Worm (Caenorhabditis elegans): Measurements from ENCODE around the gene F57H12.6.

The F57H12.6 gene

ce11 chrIV:7979588-7979987, 3.5 kb upstream of the F57H12.6 start, which contains the start of gene unc-24:
TSS of gene unc-24 (plus strand) at chrIV:7979870.
- TF ChIP-seq tra-4 (tag; optimal IDR thresholded peaks at IDR 0.05): no peak
- TF ChIP-seq ceh-36 (tag; optimal IDR thresholded peaks at IDR 0.05): no peak
- no peak for TF ChIP-seq hnd-1 (tag; optimal IDR thresholded peaks at IDR 0.05)
- TF ChIP-seq hmbx-1 (tag; optimal IDR thresholded peaks at IDR 0.05): no peak
- TF ChIP-seq aly-1 (tag; optimal IDR thresholded peaks at IDR 0.05): no peak
- TF ChIP-seq pes-1 (GFP tag; IDR thresholded peaks at IDR 0.05): no peak
- no peak for TF ChIP-seq B0310.2 (tag; optimal IDR thresholded peaks at IDR 0.05)
- no peak for TF ChIP-seq ama-1 (optimal IDR thresholded peaks at IDR 0.05)
- no peak for TF ChIP-seq ets-7 (tag; optimal IDR thresholded peaks at IDR 0.05)
- TF ChIP-seq ceh-13 (GFP tag; optimal IDR thresholded peaks at IDR 0.05): no peak
- TF ChIP-seq hmg-4 (GFP tag; optimal IDR thresholded peaks at IDR 0.05): no peak
- TF ChIP-seq F13C5.2 (tag; optimal IDR thresholded peaks at IDR 0.05): no peak
- no peak for TF ChIP-seq tbx-11 (GFP tag; IDR thresholded peaks at IDR 0.05)
- no peak for TF ChIP-seq flt-1 (GFP tag; IDR thresholded peaks at IDR 0.05)
- no peak for TF ChIP-seq sea-1 (GFP tag; conservative IDR thresholded peaks at IDR 0.05)

DNA sequence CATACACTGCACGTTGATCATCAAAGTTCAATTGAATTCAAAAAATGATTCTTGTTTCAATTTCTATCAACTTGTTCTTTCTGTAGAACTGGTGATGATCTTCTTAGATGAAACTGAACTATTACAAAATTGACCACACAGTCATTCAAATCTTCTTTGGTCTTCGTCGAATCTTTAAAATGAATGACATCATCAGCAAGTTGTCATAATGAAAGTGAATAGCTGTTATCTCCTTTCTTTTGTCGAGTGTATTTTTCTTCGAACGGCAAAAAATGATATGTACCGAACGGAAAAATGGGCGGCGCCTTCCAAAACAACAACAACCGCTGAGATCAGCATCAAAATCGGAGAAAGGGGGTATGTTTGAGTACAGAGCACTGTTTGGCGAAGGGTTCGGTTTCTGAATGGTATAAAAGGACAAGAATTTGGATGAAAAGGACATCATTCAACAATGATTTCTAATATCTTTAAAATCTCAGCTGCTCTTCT, 1.4 kb upstream of the F57H12.6 start, which contains the start of gene ora-1:
Gene ora-1 (plus strand): TSS at position 439 of the 489 bp plus-strand sequence.
- TF ChIP-seq tbx-37 (GFP tag; conservative IDR thresholded peaks at IDR 0.05) (no peak), B0310.2 (tag; optimal IDR thresholded peaks at IDR 0.05) (no peak), F13C5.2 (tag; optimal IDR thresholded peaks at IDR 0.05) (no peak), scrt-1 (GFP tag; IDR thresholded peaks at IDR 0.05) (no peak), ets-7 (tag; optimal IDR thresholded peaks at IDR 0.05) (no peak), hnd-1 (tag; optimal IDR thresholded peaks at IDR 0.05) (no peak), ceh-36 (tag; optimal IDR thresholded peaks at IDR 0.05) (no peak), tbx-11 (GFP tag; IDR thresholded peaks at IDR 0.05) (no peak), ama-1 (optimal IDR thresholded peaks at IDR 0.05) (no peak), hmbx-1 (tag; optimal IDR thresholded peaks at IDR 0.05) (no peak), tra-4 (tag; optimal IDR thresholded peaks at IDR 0.05) (no peak), aly-1 (tag; optimal IDR thresholded peaks at IDR 0.05) (no peak), hmg-4 (GFP tag; optimal IDR thresholded peaks at IDR 0.05) (no peak), ceh-13 (GFP tag; optimal IDR thresholded peaks at IDR 0.05) (no peak), sea-1 (GFP tag; conservative IDR thresholded peaks at IDR 0.05) (no peak), pes-1 (GFP tag; IDR thresholded peaks at IDR 0.05) (no peak), flt-1 (GFP tag; IDR thresholded peaks at IDR 0.05) (no peak)

DNA sequence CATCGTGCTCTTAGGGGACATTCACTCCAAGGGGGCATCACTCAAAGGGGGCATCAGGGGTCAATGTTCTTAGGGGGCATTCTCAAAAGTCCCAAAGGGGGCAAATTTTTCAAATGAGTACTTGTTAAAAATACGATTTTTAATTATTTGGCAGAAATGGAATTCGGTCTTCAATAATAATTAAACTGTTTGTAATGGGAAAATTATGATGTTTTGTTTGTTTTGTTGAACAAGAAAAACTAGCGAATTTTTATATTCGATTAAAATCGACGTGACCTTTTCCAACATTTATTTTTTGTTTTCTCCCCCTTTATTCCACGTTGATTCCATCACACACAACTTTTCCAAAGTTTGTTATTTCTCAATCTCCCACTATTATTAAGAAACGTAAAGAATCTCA, 9.1 kb downstream of the F57H12.6 start, which contains the start of gene F57H12.5:
Gene F57H12.5 (plus strand): TSS at position 301 of the 400 bp plus-strand sequence.
- TF ChIP-seq tra-4 (tag; optimal IDR thresholded peaks at IDR 0.05) (no peak), hnd-1 (tag; optimal IDR thresholded peaks at IDR 0.05) (no peak), tbx-37 (GFP tag; conservative IDR thresholded peaks at IDR 0.05) (no peak), sea-1 (GFP tag; conservative IDR thresholded peaks at IDR 0.05) (no peak), tbx-11 (GFP tag; IDR thresholded peaks at IDR 0.05) (no peak), scrt-1 (GFP tag; IDR thresholded peaks at IDR 0.05) (no peak), ceh-13 (GFP tag; optimal IDR thresholded peaks at IDR 0.05) (no peak), B0310.2 (tag; optimal IDR thresholded peaks at IDR 0.05) (no peak)

- TF ChIP-seq tra-4 (tag; optimal IDR thresholded peaks at IDR 0.05) (no peak), scrt-1 (GFP tag; IDR thresholded peaks at IDR 0.05) (no peak), aly-1 (tag; optimal IDR thresholded peaks at IDR 0.05) (no peak), sea-1 (GFP tag; conservative IDR thresholded peaks at IDR 0.05) (no peak), F13C5.2 (tag; optimal IDR thresholded peaks at IDR 0.05) (no peak)
Observed at ce11 chrIV:7961889-7962342, 14.2 kb downstream of the F57H12.6 start.

- no peak for TF ChIP-seq hmbx-1 (tag; optimal IDR thresholded peaks at IDR 0.05)
- no peak for TF ChIP-seq hmg-4 (GFP tag; optimal IDR thresholded peaks at IDR 0.05)
- no peak for TF ChIP-seq scrt-1 (GFP tag; IDR thresholded peaks at IDR 0.05)
- TF ChIP-seq F13C5.2 (tag; optimal IDR thresholded peaks at IDR 0.05): no peak
- no peak for TF ChIP-seq pes-1 (GFP tag; IDR thresholded peaks at IDR 0.05)
- no peak for TF ChIP-seq tra-4 (tag; optimal IDR thresholded peaks at IDR 0.05)
- no peak for TF ChIP-seq ets-7 (tag; optimal IDR thresholded peaks at IDR 0.05)
- TF ChIP-seq B0310.2 (tag; optimal IDR thresholded peaks at IDR 0.05): no peak
- TF ChIP-seq sea-1 (GFP tag; conservative IDR thresholded peaks at IDR 0.05): no peak
- TF ChIP-seq hnd-1 (tag; optimal IDR thresholded peaks at IDR 0.05): no peak
- no peak for TF ChIP-seq tbx-37 (GFP tag; conservative IDR thresholded peaks at IDR 0.05)
- no peak for TF ChIP-seq flt-1 (GFP tag; IDR thresholded peaks at IDR 0.05)
- TF ChIP-seq ceh-13 (GFP tag; optimal IDR thresholded peaks at IDR 0.05): no peak
- no peak for TF ChIP-seq tbx-11 (GFP tag; IDR thresholded peaks at IDR 0.05)
- TF ChIP-seq aly-1 (tag; optimal IDR thresholded peaks at IDR 0.05): no peak
- no peak for TF ChIP-seq ama-1 (optimal IDR thresholded peaks at IDR 0.05)
- no peak for TF ChIP-seq ceh-36 (tag; optimal IDR thresholded peaks at IDR 0.05)
Observed at ce11 chrIV:7958092-7958491, 18.0 kb downstream of the F57H12.6 start.

- TF ChIP-seq hmbx-1 (tag; optimal IDR thresholded peaks at IDR 0.05) (no peak), B0310.2 (tag; optimal IDR thresholded peaks at IDR 0.05) (no peak), tbx-11 (GFP tag; IDR thresholded peaks at IDR 0.05) (no peak), aly-1 (tag; optimal IDR thresholded peaks at IDR 0.05) (no peak), ama-1 (optimal IDR thresholded peaks at IDR 0.05) (no peak), tbx-37 (GFP tag; conservative IDR thresholded peaks at IDR 0.05) (no peak), hmg-4 (GFP tag; optimal IDR thresholded peaks at IDR 0.05) (no peak), ceh-36 (tag; optimal IDR thresholded peaks at IDR 0.05) (no peak), hnd-1 (tag; optimal IDR thresholded peaks at IDR 0.05) (no peak), sea-1 (GFP tag; conservative IDR thresholded peaks at IDR 0.05) (no peak), pes-1 (GFP tag; IDR thresholded peaks at IDR 0.05) (no peak), F13C5.2 (tag; optimal IDR thresholded peaks at IDR 0.05) (no peak), scrt-1 (GFP tag; IDR thresholded peaks at IDR 0.05) (no peak), tra-4 (tag; optimal IDR thresholded peaks at IDR 0.05) (no peak), ceh-13 (GFP tag; optimal IDR thresholded peaks at IDR 0.05) (no peak), flt-1 (GFP tag; IDR thresholded peaks at IDR 0.05) (no peak), ets-7 (tag; optimal IDR thresholded peaks at IDR 0.05) (no peak)
Observed at ce11 chrIV:7957504-7957903, 18.6 kb downstream of the F57H12.6 start, which contains the start of gene frpr-10. TSS of gene frpr-10 (plus strand) at chrIV:7957804.

Data from whole organism, early embryonic.